Worm (Caenorhabditis elegans): Measurements from ENCODE around the gene F16G10.14.

The F16G10.14 gene

ce11 chrII:2379673-2380072 is 19.1 kb downstream of the F16G10.14 start:
- TF ChIP-seq nhr-28 (tag; optimal IDR thresholded peaks at IDR 0.05) (no peak), swsn-7 (tag; optimal IDR thresholded peaks at IDR 0.05) (no peak), ces-1 (GFP tag; optimal IDR thresholded peaks at IDR 0.05) (no peak), pax-3 (tag; optimal IDR thresholded peaks at IDR 0.05) (no peak), sptf-1 (tag; optimal IDR thresholded peaks at IDR 0.05) (no peak), tlp-1 (tag; optimal IDR thresholded peaks at IDR 0.05) (no peak), nhr-19 (GFP tag; conservative IDR thresholded peaks at IDR 0.05) (no peak), nhr-20 (tag; optimal IDR thresholded peaks at IDR 0.05) (no peak), ceh-90 (tag; optimal IDR thresholded peaks at IDR 0.05) (no peak), fkh-4 (tag; optimal IDR thresholded peaks at IDR 0.05; ENCODE audit: borderline replicate concordance) (no peak), hlh-17 (GFP tag; optimal IDR thresholded peaks at IDR 0.05; ENCODE audit: borderline replicate concordance) (no peak), zip-4 (GFP tag; optimal IDR thresholded peaks at IDR 0.05) (no peak), nhr-90 (tag; optimal IDR thresholded peaks at IDR 0.05; ENCODE audit: poor library complexity) (no peak), dpl-1 (GFP tag; optimal IDR thresholded peaks at IDR 0.05) (no peak)

ce11 chrII:2378465-2379009 is 20.2 kb downstream of the F16G10.14 start:
- TF ChIP-seq tlp-1 (tag; optimal IDR thresholded peaks at IDR 0.05) = peak; percentile 60
- TF ChIP-seq elt-2 (tag; optimal IDR thresholded peaks at IDR 0.05) = peak; percentile 100
- TF ChIP-seq zip-4 (GFP tag; optimal IDR thresholded peaks at IDR 0.05) = no peak
- peak; percentile 33 for TF ChIP-seq lin-14 (GFP tag; optimal IDR thresholded peaks at IDR 0.05)
- no peak for TF ChIP-seq elt-3 (tag; optimal IDR thresholded peaks at IDR 0.05)
- TF ChIP-seq unc-130 (tag; optimal IDR thresholded peaks at IDR 0.05) = no peak
- no peak for TF ChIP-seq efl-1 (optimal IDR thresholded peaks at IDR 0.05)
- peak in 1 of 2 experiments; percentile 80 for TF ChIP-seq efl-1 (GFP tag; optimal IDR thresholded peaks at IDR 0.05 in 1 of 2)
- peak; percentile 34 for TF ChIP-seq hpl-2 (GFP tag; optimal IDR thresholded peaks at IDR 0.05)
- TF ChIP-seq nhr-71 (tag; optimal IDR thresholded peaks at IDR 0.05) = peak; percentile 65
- TF ChIP-seq nhr-90 (tag; optimal IDR thresholded peaks at IDR 0.05; ENCODE audit: poor library complexity) = peak; percentile 59
- peak in 1 of 2 experiments; percentile 69 for TF ChIP-seq egl-27 (tag; optimal IDR thresholded peaks at IDR 0.05)
- TF ChIP-seq pax-3 (tag; optimal IDR thresholded peaks at IDR 0.05) = peak; percentile 90
- peak in 1 of 2 experiments; percentile 8 for TF ChIP-seq mdl-1 (tag; optimal IDR thresholded peaks at IDR 0.05)
- peak; percentile 96 for TF ChIP-seq pqm-1 (tag; optimal IDR thresholded peaks at IDR 0.05)
- TF ChIP-seq egl-13 (tag; optimal IDR thresholded peaks at IDR 0.05) = peak; percentile 94
- TF ChIP-seq tbx-2 (tag; optimal IDR thresholded peaks at IDR 0.05) = peak; percentile 19
- TF ChIP-seq lsy-2 (tag; optimal IDR thresholded peaks at IDR 0.05) = peak; percentile 46 to 85
- peak; percentile 92 for TF ChIP-seq jun-1 (tag; optimal IDR thresholded peaks at IDR 0.05)
- TF ChIP-seq F16B12.6 (tag; optimal IDR thresholded peaks at IDR 0.05) = no peak
- TF ChIP-seq nhr-20 (tag; optimal IDR thresholded peaks at IDR 0.05) = peak; percentile 58
- no peak for TF ChIP-seq pag-3 (tag; optimal IDR thresholded peaks at IDR 0.05; ENCODE audit: borderline replicate concordance, insufficient read depth)
- peak; percentile 19; the same call in 1 of the 2 replicates for TF ChIP-seq nhr-19 (GFP tag; conservative IDR thresholded peaks at IDR 0.05)
- TF ChIP-seq blmp-1 (tag; optimal IDR thresholded peaks at IDR 0.05) = no peak
- no peak for TF ChIP-seq ceh-82 (tag; optimal IDR thresholded peaks at IDR 0.05)
- no peak for TF ChIP-seq ztf-11 (tag; optimal IDR thresholded peaks at IDR 0.05)
- peak in 1 of 2 experiments; percentile 60 for TF ChIP-seq lin-35 (GFP tag; optimal IDR thresholded peaks at IDR 0.05)
- no peak for TF ChIP-seq unc-98 (GFP tag; IDR thresholded peaks at IDR 0.05)

- TF ChIP-seq aha-1 (tag; optimal IDR thresholded peaks at IDR 0.05) (no peak), tbx-2 (tag; optimal IDR thresholded peaks at IDR 0.05) (no peak), sptf-1 (tag; optimal IDR thresholded peaks at IDR 0.05) (no peak), nhr-47 (tag; optimal IDR thresholded peaks at IDR 0.05) (no peak), ama-1 (optimal IDR thresholded peaks at IDR 0.05) (no peak), ceh-8 (GFP tag; optimal IDR thresholded peaks at IDR 0.05) (no peak), elt-2 (tag; optimal IDR thresholded peaks at IDR 0.05) (no peak), pag-3 (tag; optimal IDR thresholded peaks at IDR 0.05; ENCODE audit: borderline replicate concordance, insufficient read depth) (no peak), elt-3 (tag; optimal IDR thresholded peaks at IDR 0.05) (no peak), jun-1 (tag; optimal IDR thresholded peaks at IDR 0.05) (no peak), fkh-4 (tag; optimal IDR thresholded peaks at IDR 0.05; ENCODE audit: borderline replicate concordance) (no peak)
Measured at ce11 chrII:2377751-2378150, 21.0 kb downstream of the F16G10.14 start, which contains the start of gene F16G10.6. TSS of gene F16G10.6 (minus strand) at chrII:2377851.
